Fruit fly (Drosophila melanogaster): ENCODE data around the gene CG13999.

The CG13999 gene

dm6 chr2L:5956153-5956552, at the start of gene CG13999:
CG13999 (minus strand) TSS chr2L:5956466.
- no peak for TF ChIP-seq noc (tag; optimal IDR thresholded peaks at IDR 0.05)

dm6 chr2L:6000065-6000464, 43.8 kb upstream of the CG13999 start, which contains the start of gene Tsp26A:
Tsp26A (plus strand) TSS chr2L:6000228.
- TF ChIP-seq noc (tag; optimal IDR thresholded peaks at IDR 0.05), result no peak

dm6 chr2L:5999247-5999646, 43.0 kb upstream of the CG13999 start, which contains the start of gene Kdm5:
Kdm5 (minus strand) TSS chr2L:5999501.
- TF ChIP-seq noc (tag; optimal IDR thresholded peaks at IDR 0.05), result peak; percentile 69

- TF ChIP-seq noc (tag; optimal IDR thresholded peaks at IDR 0.05), result no peak
These were observed 42.1 kb upstream of the CG13999 start for dm6 chr2L:5998383-5998782.

dm6 chr2L:5997609-5998229, 41.5 kb upstream of the CG13999 start:
- no peak for TF ChIP-seq noc (tag; optimal IDR thresholded peaks at IDR 0.05)

dm6 chr2L:5990447-5990846, 34.2 kb upstream of the CG13999 start:
- no peak for TF ChIP-seq noc (tag; optimal IDR thresholded peaks at IDR 0.05)

- no peak for TF ChIP-seq noc (tag; optimal IDR thresholded peaks at IDR 0.05)
These were observed 32.1 kb upstream of the CG13999 start for dm6 chr2L:5988115-5989092.

dm6 chr2L:5986940-5987339, 30.7 kb upstream of the CG13999 start:
- no peak for TF ChIP-seq noc (tag; optimal IDR thresholded peaks at IDR 0.05)

dm6 chr2L:5986094-5986493, 29.8 kb upstream of the CG13999 start, which contains the start of gene ifc:
ifc (plus strand) TSS chr2L:5986348.
- no peak for TF ChIP-seq noc (tag; optimal IDR thresholded peaks at IDR 0.05)

dm6 chr2L:5983236-5983635, 27.0 kb upstream of the CG13999 start:
- no peak for TF ChIP-seq noc (tag; optimal IDR thresholded peaks at IDR 0.05)

dm6 chr2L:5982334-5982987, 26.2 kb upstream of the CG13999 start:
- peak; percentile 19 for TF ChIP-seq noc (tag; optimal IDR thresholded peaks at IDR 0.05)

- no peak for TF ChIP-seq noc (tag; optimal IDR thresholded peaks at IDR 0.05)
These were observed 25.4 kb upstream of the CG13999 start, which contains the start of gene eIF4A for dm6 chr2L:5981433-5982333. eIF4A (plus strand) TSS chr2L:5981764.

- peak; percentile 33 for TF ChIP-seq noc (tag; optimal IDR thresholded peaks at IDR 0.05)
These were observed 24.7 kb upstream of the CG13999 start, which contains the start of gene chic for dm6 chr2L:5980862-5981432. chic (minus strand) TSS chr2L:5981018.

dm6 chr2L:5979957-5980861, 23.9 kb upstream of the CG13999 start:
- TF ChIP-seq noc (tag; optimal IDR thresholded peaks at IDR 0.05), result peak; percentile 47

All from whole organism, larva.